Fruit fly (Drosophila melanogaster) whole organism, embryonic: ENCODE data around the gene CG33687.

Experiments
- Blimp-1 ChIP-seq: fragments of 200-800 bp; sonication (Bioruptor generic); optimal IDR thresholded peaks from 3 replicates; lab custom pipeline; 2018; ENCODE audit warnings: missing biosample characterization, missing genetic modification characterization, mild to moderate bottlenecking, moderate library complexity, missing genetic modification reagents
- Bteb2 ChIP-seq: fragments of 200-800 bp; sonication (Bioruptor generic); optimal IDR thresholded peaks from 2 replicates; lab custom pipeline; 2016; ENCODE audit warnings: missing biosample characterization, missing genetic modification characterization
- CG10209 ChIP-seq: fragments of 200-800 bp; sonication (Bioruptor generic); optimal IDR thresholded peaks from 3 replicates; lab custom pipeline; 2017; ENCODE audit warnings: missing biosample characterization, mild to moderate bottlenecking, missing genetic modification characterization, missing genetic modification reagents
- CG11247 ChIP-seq: fragments of 200-800 bp; sonication (Bioruptor generic); IDR thresholded peaks from 2 replicates; pipeline ENCODE4 v1.3.6; 2022; ENCODE audit warnings: missing biosample characterization, missing genetic modification characterization
- CG12155 ChIP-seq: fragments of 200-800 bp; sonication (Bioruptor generic); optimal IDR thresholded peaks from 3 replicates; lab custom pipeline; 2016; ENCODE audit warnings: missing biosample characterization, missing genetic modification characterization
- CG14050 ChIP-seq: fragments of 200-800 bp; sonication (Bioruptor generic); IDR thresholded peaks from 3 replicates; pipeline ENCODE4 v1.3.6; 2022; ENCODE audit warnings: missing biosample characterization, missing genetic modification characterization
- CG14860 ChIP-seq: fragments of 200-800 bp; sonication (Bioruptor generic); IDR thresholded peaks from 3 replicates; pipeline ENCODE4 v1.3.6; 2022; ENCODE audit warnings: missing biosample characterization, missing genetic modification characterization; ENCODE audit not compliant: partially characterized antibody
- CG17385 ChIP-seq: fragments of 200-800 bp; sonication (Bioruptor generic); optimal IDR thresholded peaks from 3 replicates; lab custom pipeline; 2018; ENCODE audit warnings: missing biosample characterization, mild to moderate bottlenecking, missing genetic modification characterization
- CG18476 ChIP-seq: fragments of 200-800 bp; sonication (Bioruptor generic); optimal IDR thresholded peaks from 2 replicates; lab custom pipeline; 2016; ENCODE audit warnings: missing biosample characterization, mild to moderate bottlenecking, missing genetic modification characterization
- CG32772 ChIP-seq: fragments of 200-800 bp; sonication (Bioruptor generic); IDR thresholded peaks from 2 replicates; pipeline ENCODE4 v1.3.6; 2022; ENCODE audit warnings: missing biosample characterization, missing genetic modification characterization
- CG4854 ChIP-seq: fragments of 200-800 bp; sonication (Bioruptor generic); optimal IDR thresholded peaks from 2 replicates; lab custom pipeline; 2016; ENCODE audit warnings: missing biosample characterization, missing genetic modification characterization, inconsistent platforms
- CG6175 ChIP-seq: fragments of 200-800 bp; sonication (Bioruptor generic); IDR thresholded peaks from 3 replicates; pipeline ENCODE4 v1.3.6; 2022; ENCODE audit warnings: missing biosample characterization, missing genetic modification characterization
- CG6791 ChIP-seq: fragments of 200-800 bp; sonication (Bioruptor generic); IDR thresholded peaks from 3 replicates; pipeline ENCODE4 v1.3.6; 2022; ENCODE audit warnings: missing biosample characterization, missing genetic modification characterization; ENCODE audit not compliant: partially characterized antibody
- CG6813 ChIP-seq: fragments of 200-800 bp; sonication (Bioruptor generic); optimal IDR thresholded peaks from 2 replicates; lab custom pipeline; 2017; ENCODE audit warnings: missing biosample characterization, missing genetic modification characterization, mild to moderate bottlenecking, moderate library complexity, missing genetic modification reagents
- CG7839 ChIP-seq: fragments of 200-800 bp; sonication (Bioruptor generic); optimal IDR thresholded peaks from 3 replicates; lab custom pipeline; 2018; ENCODE audit warnings: missing biosample characterization, mild to moderate bottlenecking, missing genetic modification characterization, moderate library complexity
- CG9215 ChIP-seq: fragments of 200-800 bp; sonication (Bioruptor generic); IDR thresholded peaks from 2 replicates; pipeline ENCODE4 v1.3.6; 2022; ENCODE audit warnings: missing biosample characterization, missing genetic modification characterization
- CG9437 ChIP-seq: fragments of 200-800 bp; sonication (Bioruptor generic); optimal IDR thresholded peaks from 2 replicates; lab custom pipeline; 2018; ENCODE audit warnings: missing biosample characterization, mild to moderate bottlenecking, missing genetic modification characterization
- H2.0 ChIP-seq: fragments of 200-800 bp; sonication (Bioruptor generic); IDR thresholded peaks from 2 replicates; pipeline ENCODE4 v1.3.6; 2022; ENCODE audit warnings: missing biosample characterization, missing genetic modification characterization
- Hmr ChIP-seq: fragments of 200-800 bp; sonication (Bioruptor generic); optimal IDR thresholded peaks from 3 replicates; lab custom pipeline; 2017; ENCODE audit warnings: mild to moderate bottlenecking, missing biosample characterization, missing genetic modification reagents, missing genetic modification characterization
- Hr78 ChIP-seq, 2 experiments: fragments of 200-800 bp in 1 of 2; fragments of >200 bp in 1 of 2; sonication (Bioruptor generic) in 1 of 2; optimal IDR thresholded peaks; 2 replicates each; lab custom pipeline; 2017 to 2019; ENCODE audit warnings: missing biosample characterization in 2 of 2, missing genetic modification characterization in 2 of 2, mild to moderate bottlenecking in 1 of 2, moderate library complexity in 1 of 2
- Hsf ChIP-seq: fragments of 200-800 bp; sonication (Bioruptor generic); optimal IDR thresholded peaks from 3 replicates; lab custom pipeline; 2016; ENCODE audit warnings: missing biosample characterization, missing genetic modification characterization
- Pdp1 ChIP-seq, 2 experiments: fragments of 200-800 bp; sonication (Bioruptor generic); optimal IDR thresholded peaks; 3 replicates each; lab custom pipeline; 2016; ENCODE audit warnings: missing biosample characterization in 2 of 2, missing genetic modification characterization in 2 of 2, mild to moderate bottlenecking in 1 of 2, moderate library complexity in 1 of 2
- Usf ChIP-seq: fragments of 200-800 bp; sonication (Bioruptor generic); optimal IDR thresholded peaks from 2 replicates; lab custom pipeline; 2017; ENCODE audit warnings: missing genotype, missing biosample characterization, missing genetic modification characterization
- Vsx1 ChIP-seq: fragments of 200-800 bp; sonication (Bioruptor generic); optimal IDR thresholded peaks from 2 replicates; lab custom pipeline; 2017; ENCODE audit warnings: missing biosample characterization, mild to moderate bottlenecking, missing genetic modification characterization, missing genetic modification reagents
- Xbp1 ChIP-seq: fragments of 200-800 bp; sonication (Bioruptor generic); optimal IDR thresholded peaks from 3 replicates; lab custom pipeline; 2016; ENCODE audit warnings: missing biosample characterization, mild to moderate bottlenecking, missing genetic modification characterization
- bcd ChIP-seq: fragments of 200-800 bp; sonication (Bioruptor generic); optimal IDR thresholded peaks from 2 replicates; lab custom pipeline; 2017; ENCODE audit warnings: missing biosample characterization, mild to moderate bottlenecking, missing genetic modification characterization
- caup ChIP-seq: fragments of 200-800 bp; sonication (Bioruptor generic); optimal IDR thresholded peaks from 3 replicates; lab custom pipeline; 2017; ENCODE audit warnings: missing biosample characterization, mild to moderate bottlenecking, missing genetic modification characterization, moderate library complexity; ENCODE audit not compliant: severe bottlenecking
- chinmo ChIP-seq: fragments of 200-800 bp; sonication (Bioruptor generic); IDR thresholded peaks from 4 replicates; pipeline ENCODE4 v1.3.6; 2022; ENCODE audit warnings: missing biosample characterization, missing genetic modification characterization; ENCODE audit not compliant: partially characterized antibody
- crol ChIP-seq: fragments of 200-800 bp; sonication (Bioruptor generic); IDR thresholded peaks from 2 replicates; pipeline ENCODE4 v1.3.6; 2022; ENCODE audit warnings: missing biosample characterization, missing genetic modification characterization
- grau ChIP-seq: fragments of 200-800 bp; optimal IDR thresholded peaks from 3 replicates; lab custom pipeline; 2019; ENCODE audit warnings: missing biosample characterization, mild to moderate bottlenecking, missing genetic modification characterization, moderate library complexity
- gsb ChIP-seq: fragments of 200-800 bp; sonication (Bioruptor generic); IDR thresholded peaks from 2 replicates; pipeline ENCODE4 v1.3.6; 2022; ENCODE audit warnings: missing biosample characterization, missing genetic modification characterization
- hkb ChIP-seq, 2 experiments: fragments of 200-800 bp in 1 of 2; fragments of >200 bp in 1 of 2; sonication (Bioruptor generic) in 1 of 2; IDR thresholded peaks in 1 of 2; optimal IDR thresholded peaks in 1 of 2; 2 replicates each; pipeline versions ENCODE4 v1.3.6 to Lab custom; 2017 to 2022; ENCODE audit warnings: missing biosample characterization in 1 of 2, missing genetic modification characterization in 1 of 2
- ind ChIP-seq: fragments of 200-800 bp; sonication (Bioruptor generic); optimal IDR thresholded peaks from 3 replicates; lab custom pipeline; 2016; ENCODE audit warnings: missing biosample characterization, missing genetic modification characterization
- kay ChIP-seq: fragments of 200-800 bp; sonication (Bioruptor generic); optimal IDR thresholded peaks from 2 replicates; lab custom pipeline; 2016; ENCODE audit warnings: missing biosample characterization, missing genetic modification characterization
- knrl ChIP-seq: fragments of 200-800 bp; sonication (Bioruptor generic); IDR thresholded peaks from 3 replicates; pipeline ENCODE4 v1.3.6; 2022; ENCODE audit warnings: missing biosample characterization, missing genetic modification characterization; ENCODE audit not compliant: partially characterized antibody
- nmo ChIP-seq: fragments of 200-800 bp; sonication (Bioruptor generic); optimal IDR thresholded peaks from 2 replicates; lab custom pipeline; 2018; ENCODE audit warnings: missing biosample characterization, mild to moderate bottlenecking, missing genetic modification characterization, moderate library complexity
- otp ChIP-seq: fragments of 200-800 bp; sonication (Bioruptor generic); IDR thresholded peaks from 3 replicates; pipeline ENCODE4, ENCODE4 v1.3.6; 2022; ENCODE audit warnings: missing biosample characterization, missing genetic modification characterization
- run ChIP-seq: fragments of 200-800 bp; sonication (Bioruptor generic); optimal IDR thresholded peaks from 3 replicates; lab custom pipeline; 2018; ENCODE audit warnings: missing biosample characterization, mild to moderate bottlenecking, missing genetic modification characterization
- sens ChIP-seq: fragments of 200-800 bp; sonication (Bioruptor generic); peaks from one replicate; lab custom pipeline; 2016; ENCODE audit warnings: missing biosample characterization, missing genetic modification characterization
- so ChIP-seq: fragments of 200-800 bp; sonication (Bioruptor generic); IDR thresholded peaks from 3 replicates; pipeline ENCODE4 v1.3.6; 2022; ENCODE audit warnings: missing biosample characterization, missing genetic modification characterization
- sob ChIP-seq: fragments of 200-800 bp; sonication (Bioruptor generic); IDR thresholded peaks from 2 replicates; pipeline ENCODE4 v1.3.6; 2022; ENCODE audit warnings: missing biosample characterization, missing genetic modification characterization
- tio ChIP-seq: fragments of 200-800 bp; sonication (Bioruptor generic); optimal IDR thresholded peaks from 2 replicates; lab custom pipeline; 2017; ENCODE audit warnings: missing biosample characterization, missing genetic modification characterization, inconsistent platforms
- tll ChIP-seq, 2 experiments: fragments of 200-800 bp in 1 of 2; fragments of >200 bp in 1 of 2; sonication (Bioruptor generic) in 1 of 2; optimal IDR thresholded peaks; 2 replicates each; lab custom pipeline; 2017 to 2019; ENCODE audit warnings: missing biosample characterization in 2 of 2, missing genetic modification characterization in 2 of 2, mild to moderate bottlenecking in 1 of 2, moderate library complexity in 1 of 2
- tna ChIP-seq: fragments of 200-800 bp; sonication (Bioruptor generic); IDR thresholded peaks from 2 replicates; pipeline ENCODE4 v1.3.6; 2022; ENCODE audit warnings: missing biosample characterization, missing genetic modification characterization; ENCODE audit not compliant: partially characterized antibody
- usp ChIP-seq: fragments of >200 bp; optimal IDR thresholded peaks from 2 replicates; lab custom pipeline; 2017; ENCODE audit warnings: missing biosample characterization, missing genetic modification characterization
- vfl ChIP-seq: fragments of 200-800 bp; sonication (Bioruptor generic); optimal IDR thresholded peaks from 2 replicates; lab custom pipeline; 2016; ENCODE audit warnings: missing biosample characterization, missing genetic modification characterization
- vvl ChIP-seq: fragments of 200-800 bp; sonication (Bioruptor generic); IDR thresholded peaks from 2 replicates; pipeline ENCODE4 v1.3.6; 2022; ENCODE audit warnings: missing biosample characterization, missing genetic modification characterization

Gene CG33687

dm6 chr3L:16165356-16166168 lies 32.1 kb upstream of the CG33687 start (continued):
- TF ChIP-seq CG7839: peak; percentile 53
- peak; percentile 41 for TF ChIP-seq bcd (GFP tag; lab: Kevin White, UChicago)
- TF ChIP-seq Hmr: peak; percentile 46
- no peak for TF ChIP-seq gsb (GFP tag; lab: Robert Waterston, UW)
- no peak for TF ChIP-seq CG14050 (GFP tag; lab: Robert Waterston, UW)
- TF ChIP-seq kay (GFP tag; lab: Kevin White, UChicago): peak; percentile 43
- no peak for TF ChIP-seq hkb (optimal IDR thresholded peaks at IDR 0.05; lab: Kevin White, UChicago)
- 0 out of 2 replicates have a peak, but pooled peaks have one; percentile 20 for TF ChIP-seq hkb (GFP tag; IDR thresholded peaks at IDR 0.05; lab: Robert Waterston, UW)
- peak; percentile 66 for TF ChIP-seq tio
- peak; percentile 65 for TF ChIP-seq grau
- no peak for TF ChIP-seq so (GFP tag; lab: Robert Waterston, UW)
- TF ChIP-seq caup (GFP tag; lab: Kevin White, UChicago): peak; percentile 19
- peak; percentile 39; the same call in 1 of the 2 replicates for TF ChIP-seq sob (GFP tag; lab: Robert Waterston, UW)
- peak; percentile 47 for TF ChIP-seq Xbp1
- TF ChIP-seq CG9437 (GFP tag; lab: Kevin White, UChicago): peak; percentile 22
- no peak for TF ChIP-seq Blimp-1
- TF ChIP-seq CG18476 (GFP tag; lab: Kevin White, UChicago): peak; percentile 28
- TF ChIP-seq CG14860 (GFP tag; lab: Robert Waterston, UW): no peak
- peak; percentile 46 for TF ChIP-seq vfl
- peak; percentile 57 for TF ChIP-seq Hsf (GFP tag; lab: Kevin White, UChicago)
- TF ChIP-seq CG6791 (GFP tag; lab: Robert Waterston, UW): no peak
- TF ChIP-seq CG17385: peak; percentile 31
- TF ChIP-seq CG12155 (GFP tag; lab: Kevin White, UChicago): peak; percentile 52
- TF ChIP-seq CG10209 (GFP tag; lab: Kevin White, UChicago): peak; percentile 44
- TF ChIP-seq Bteb2: peak; percentile 68
- no peak for TF ChIP-seq usp (GFP tag; lab: Kevin White, UChicago)
- peak; percentile 53 for TF ChIP-seq CG4854 (GFP tag; lab: Kevin White, UChicago)
- peak; percentile 54 to 67 for TF ChIP-seq Pdp1 (GFP tag; optimal IDR thresholded peaks at IDR 0.05; lab: Kevin White, UChicago)
- TF ChIP-seq tna (GFP tag; lab: Robert Waterston, UW): 0 out of 2 replicates have a peak, but pooled peaks have one; percentile 23
- peak; percentile 65 for TF ChIP-seq Usf (GFP tag; lab: Kevin White, UChicago)
- peak; percentile 31 for TF ChIP-seq CG9215
- TF ChIP-seq H2.0 (GFP tag; lab: Robert Waterston, UW): 0 out of 2 replicates have a peak, but pooled peaks have one; percentile 28
- TF ChIP-seq Vsx1: no peak
- no peak for TF ChIP-seq run (tag; lab: Kevin White, UChicago)
- peak; percentile 26 for TF ChIP-seq nmo
- TF ChIP-seq ind (GFP tag; lab: Kevin White, UChicago): peak; percentile 56

- no peak for TF ChIP-seq tll (GFP tag; optimal IDR thresholded peaks at IDR 0.05; lab: Kevin White, UChicago)
- TF ChIP-seq CG6813 (GFP tag; lab: Kevin White, UChicago): peak; percentile 2
- TF ChIP-seq knrl: no peak
- peak; percentile 19; the same call in 1 of the 2 replicates for TF ChIP-seq CG32772
- no peak for TF ChIP-seq CG11247
- TF ChIP-seq CG6175 (GFP tag; lab: Robert Waterston, UW): 0 out of 3 replicates have a peak, but pooled peaks have one; percentile 29
- TF ChIP-seq otp: peak; percentile 62; the same call in 2 of the 3 replicates
- TF ChIP-seq sens (GFP tag; lab: Kevin White, UChicago): no peak
- peak; percentile 21; the same call in 1 of the 2 replicates for TF ChIP-seq vvl (GFP tag; lab: Robert Waterston, UW)
- TF ChIP-seq crol (GFP tag; lab: Robert Waterston, UW): peak; percentile 91
- TF ChIP-seq chinmo (GFP tag; lab: Robert Waterston, UW): 0 out of 4 replicates have a peak, but pooled peaks have one; percentile 39
- peak in 1 of 2 experiments; percentile 65 for TF ChIP-seq Hr78 (GFP tag; optimal IDR thresholded peaks at IDR 0.05; lab: Kevin White, UChicago)
Observed at dm6 chr3L:16166217-16166997, 31.3 kb upstream of the CG33687 start.
